Fruit fly (Drosophila melanogaster) whole organism: ENCODE measurements around the gene APC7.

ENCODE experiments used
- CG8478 ChIP-seq: fragments of >200 bp; optimal IDR thresholded peaks from 2 replicates; lab custom pipeline; 2018; ENCODE audit warnings: inconsistent platforms
- Dll ChIP-seq: fragments of >200 bp; optimal IDR thresholded peaks from 2 replicates; lab custom pipeline; 2017
- EcR ChIP-seq, 2 experiments: fragments of >200 bp; optimal IDR thresholded peaks; 2 replicates each; lab custom pipeline; 2017; ENCODE audit warnings: missing biosample characterization in 2 of 2, missing genetic modification characterization in 2 of 2, missing genetic modification reagents in 2 of 2
- pan ChIP-seq: fragments of >200 bp; optimal IDR thresholded peaks from 2 replicates; lab custom pipeline; 2017
- psq ChIP-seq: fragments of >200 bp; optimal IDR thresholded peaks from 2 replicates; lab custom pipeline; 2017
- usp ChIP-seq: fragments of >200 bp; optimal IDR thresholded peaks from 2 replicates; lab custom pipeline; 2017; ENCODE audit warnings: missing biosample characterization, missing genetic modification characterization, mixed read lengths

APC7 gene

DNA sequence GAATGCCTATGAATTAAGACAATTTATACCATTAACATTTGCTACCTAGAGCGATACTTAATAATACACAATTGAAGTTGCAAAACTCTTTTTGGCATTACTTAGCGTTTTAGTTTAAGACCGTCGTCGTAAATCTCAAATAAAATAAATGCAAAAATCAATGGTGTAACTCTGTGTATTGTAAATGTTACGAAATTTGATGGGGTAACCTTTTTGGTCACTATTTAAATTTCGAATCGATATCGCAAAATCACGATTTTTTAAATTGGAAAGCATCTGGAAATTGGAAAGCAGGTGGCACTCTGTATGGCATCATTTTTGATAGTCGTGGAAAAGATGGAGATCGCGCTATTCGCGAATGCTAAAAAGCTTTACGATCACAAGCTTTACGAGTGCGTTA is at the start of gene APC7:
APC7 (plus strand) TSS at position 301 of the 400 bp plus-strand sequence.
- TF ChIP-seq psq (lab: Kevin White, UChicago) (no peak), Dll (lab: Kevin White, UChicago) (no peak), EcR (GFP tag; optimal IDR thresholded peaks at IDR 0.05; lab: Kevin White, UChicago) (no peak), pan (lab: Kevin White, UChicago) (no peak), CG8478 (lab: Kevin White, UChicago) (no peak), usp (GFP tag; lab: Kevin White, UChicago) (no peak)

dm6 chrX:6549428-6550117 is 47.3 kb upstream of the APC7 start:
- no peak for TF ChIP-seq usp (GFP tag; lab: Kevin White, UChicago)
- TF ChIP-seq CG8478 (lab: Kevin White, UChicago) = no peak
- TF ChIP-seq Dll (lab: Kevin White, UChicago) = no peak
- no peak for TF ChIP-seq psq (lab: Kevin White, UChicago)
- TF ChIP-seq pan (lab: Kevin White, UChicago) = no peak
- TF ChIP-seq EcR (GFP tag; optimal IDR thresholded peaks at IDR 0.05; lab: Kevin White, UChicago) = no peak

- TF ChIP-seq psq (lab: Kevin White, UChicago) (no peak), usp (GFP tag; lab: Kevin White, UChicago) (no peak), EcR (GFP tag; optimal IDR thresholded peaks at IDR 0.05; lab: Kevin White, UChicago) (no peak), CG8478 (lab: Kevin White, UChicago) (no peak), Dll (lab: Kevin White, UChicago) (no peak), pan (lab: Kevin White, UChicago) (no peak)
These were observed 46.8 kb upstream of the APC7 start for dm6 chrX:6550118-6550502.

DNA sequence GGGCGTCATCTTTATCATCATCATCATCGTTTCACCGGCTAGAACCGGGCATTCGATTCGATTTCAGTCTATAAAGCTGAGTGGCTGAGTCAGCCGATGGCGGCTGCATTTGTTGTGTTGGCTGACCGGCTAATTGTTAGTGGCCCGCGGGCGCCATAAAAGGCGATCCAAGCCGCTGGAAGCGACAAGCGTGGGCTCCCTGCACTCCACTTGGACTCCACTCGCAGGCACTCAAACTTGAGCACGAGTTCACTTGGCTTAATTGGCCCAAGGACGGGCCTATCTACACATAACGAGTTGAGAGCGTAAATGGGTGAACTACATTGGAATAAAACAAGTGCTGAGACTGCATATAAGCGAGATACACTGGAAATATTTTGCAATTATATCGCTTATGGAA is 45.4 kb upstream of the APC7 start:
- TF ChIP-seq pan (lab: Kevin White, UChicago) (no peak), psq (lab: Kevin White, UChicago) (no peak), usp (GFP tag; lab: Kevin White, UChicago) (no peak), EcR (GFP tag; optimal IDR thresholded peaks at IDR 0.05; lab: Kevin White, UChicago) (no peak), Dll (lab: Kevin White, UChicago) (no peak), CG8478 (lab: Kevin White, UChicago) (no peak)

DNA sequence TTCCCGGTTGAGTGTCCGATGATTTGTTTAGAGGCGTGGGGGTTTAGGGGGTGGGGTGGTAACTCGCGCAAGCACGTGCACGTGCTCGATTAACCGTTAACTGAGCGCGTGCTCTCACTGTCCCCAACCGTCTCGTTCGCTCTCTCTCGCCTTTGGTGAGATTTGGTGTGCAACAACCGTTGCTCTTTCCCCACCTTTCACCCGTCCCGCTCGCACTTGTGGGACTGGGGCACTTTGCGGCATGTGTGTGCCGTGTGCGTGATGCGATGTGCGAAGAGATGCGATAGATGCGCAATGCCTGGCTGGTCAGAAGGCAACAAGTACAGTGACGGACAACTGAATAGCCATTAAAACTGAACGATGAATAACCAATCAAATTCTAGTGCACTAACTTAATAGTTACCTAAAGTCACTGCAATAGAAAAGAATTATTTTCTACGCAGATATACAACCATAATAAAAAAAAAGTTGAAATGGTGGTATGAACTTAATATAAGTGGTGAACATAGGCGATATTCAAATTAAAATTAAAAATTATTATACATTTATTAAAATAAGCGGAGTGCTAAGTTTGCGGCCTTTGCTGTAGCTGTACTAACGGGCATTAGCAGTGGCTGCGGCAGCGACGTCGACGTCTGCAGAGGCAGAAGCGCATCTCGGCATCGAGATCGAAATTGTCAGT is 25.5 kb upstream of the APC7 start:
- TF ChIP-seq EcR (GFP tag; optimal IDR thresholded peaks at IDR 0.05; lab: Kevin White, UChicago) = no peak
- no peak for TF ChIP-seq usp (GFP tag; lab: Kevin White, UChicago)
- TF ChIP-seq CG8478 (lab: Kevin White, UChicago) = no peak
- no peak for TF ChIP-seq pan (lab: Kevin White, UChicago)
- no peak for TF ChIP-seq Dll (lab: Kevin White, UChicago)
- no peak for TF ChIP-seq psq (lab: Kevin White, UChicago)

DNA sequence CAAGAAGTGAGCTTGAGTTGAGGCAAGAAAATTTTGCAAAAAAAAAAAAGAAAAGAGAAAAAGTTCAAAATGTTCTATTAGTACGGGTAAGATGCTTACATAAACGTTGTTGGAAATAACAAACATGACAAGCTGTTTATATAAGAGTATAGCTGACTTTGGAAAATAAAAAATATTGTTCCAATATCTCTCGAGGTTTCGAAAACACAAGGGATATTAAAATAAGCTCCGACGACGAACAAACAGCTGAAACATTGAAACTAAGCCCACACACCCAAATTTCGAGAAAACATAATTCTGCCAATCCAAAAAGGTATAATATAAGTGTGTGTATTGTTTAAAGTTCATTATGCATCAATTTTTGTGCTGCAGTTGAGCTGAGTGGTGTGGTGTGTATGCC is 23.1 kb upstream of the APC7 start:
- TF ChIP-seq Dll (lab: Kevin White, UChicago) (no peak), psq (lab: Kevin White, UChicago) (no peak), usp (GFP tag; lab: Kevin White, UChicago) (no peak), pan (lab: Kevin White, UChicago) (no peak), CG8478 (lab: Kevin White, UChicago) (no peak), EcR (GFP tag; optimal IDR thresholded peaks at IDR 0.05; lab: Kevin White, UChicago) (no peak)

DNA sequence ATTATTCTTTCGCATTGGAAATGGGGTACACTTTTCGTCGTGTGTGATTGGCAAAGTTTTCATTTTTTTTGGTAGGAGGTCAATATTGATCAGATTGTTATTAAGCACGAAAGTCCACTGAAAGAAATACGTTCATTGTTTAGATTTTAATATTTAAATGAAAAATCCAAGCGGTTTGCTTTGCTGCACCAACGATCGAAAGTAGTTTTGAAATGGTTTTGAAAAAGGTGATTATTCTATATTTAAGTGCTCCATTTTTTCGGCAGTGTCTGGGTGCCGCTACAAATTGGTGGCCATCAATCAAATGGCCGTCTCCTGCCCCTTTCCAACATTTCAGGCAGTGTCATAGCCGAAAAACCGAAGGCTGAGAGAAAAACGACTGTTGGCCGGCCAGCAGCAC is 22.4 kb upstream of the APC7 start:
- no peak for TF ChIP-seq psq (lab: Kevin White, UChicago)
- TF ChIP-seq Dll (lab: Kevin White, UChicago) = no peak
- no peak for TF ChIP-seq usp (GFP tag; lab: Kevin White, UChicago)
- no peak for TF ChIP-seq pan (lab: Kevin White, UChicago)
- no peak for TF ChIP-seq EcR (GFP tag; optimal IDR thresholded peaks at IDR 0.05; lab: Kevin White, UChicago)
- TF ChIP-seq CG8478 (lab: Kevin White, UChicago) = no peak

DNA sequence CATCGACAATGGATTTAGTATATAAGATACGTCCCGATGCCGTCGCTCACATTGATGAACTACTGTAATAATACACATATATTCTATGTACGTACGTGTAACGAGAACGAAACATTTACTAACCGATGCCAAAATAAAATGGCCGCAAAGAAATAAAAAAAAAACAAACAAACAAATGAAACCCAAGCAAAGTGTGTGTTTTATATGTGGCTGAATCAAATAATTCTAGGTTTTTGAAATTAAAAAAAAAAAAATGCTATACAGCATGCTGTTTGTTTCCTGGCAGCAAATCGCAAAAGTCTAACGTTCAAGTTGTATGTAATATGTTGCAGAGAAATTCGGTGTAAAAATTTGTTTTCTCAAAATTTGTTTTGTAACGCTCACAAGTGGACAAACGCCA is 7.9 kb upstream of the APC7 start, which contains the start of gene CG17717:
CG17717 (plus strand) TSS at position 301 of the 400 bp plus-strand sequence.
- no peak for TF ChIP-seq EcR (GFP tag; optimal IDR thresholded peaks at IDR 0.05; lab: Kevin White, UChicago)
- no peak for TF ChIP-seq usp (GFP tag; lab: Kevin White, UChicago)
- no peak for TF ChIP-seq Dll (lab: Kevin White, UChicago)
- TF ChIP-seq pan (lab: Kevin White, UChicago) = no peak
- TF ChIP-seq CG8478 (lab: Kevin White, UChicago) = no peak
- TF ChIP-seq psq (lab: Kevin White, UChicago) = no peak

DNA sequence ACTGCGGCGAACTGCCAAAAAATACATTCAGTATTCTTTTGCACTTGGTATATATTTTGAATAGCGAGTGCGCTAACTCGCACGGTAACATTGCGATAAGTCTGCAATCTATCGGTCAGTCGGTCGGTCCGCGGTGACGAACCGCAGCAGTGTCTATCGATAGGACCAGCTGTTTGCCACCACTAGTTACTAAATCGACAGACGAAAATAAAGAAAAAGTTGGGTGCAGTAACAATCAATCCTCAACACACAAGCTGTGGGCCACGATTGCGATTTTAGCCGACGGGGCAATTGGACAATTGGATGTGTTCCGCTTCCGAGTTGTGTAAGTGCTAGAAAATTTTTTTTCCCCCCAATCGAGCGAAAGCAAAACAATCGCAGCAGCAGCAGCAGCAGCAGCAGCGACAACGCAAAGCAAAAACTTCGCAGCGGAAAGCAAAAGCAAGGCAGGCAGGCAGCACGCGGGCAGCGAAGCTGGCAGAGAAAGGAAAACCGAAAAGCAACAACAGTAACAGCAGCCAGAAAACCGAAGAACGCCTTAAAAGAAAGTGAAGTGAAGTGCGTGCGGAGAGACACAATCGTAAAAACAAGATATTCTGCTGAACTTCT is 6.1 kb upstream of the APC7 start, which contains the start of gene Pat1:
Pat1 (plus strand) TSS at position 96 of the 609 bp plus-strand sequence.
- TF ChIP-seq pan (lab: Kevin White, UChicago) (no peak), EcR (GFP tag; optimal IDR thresholded peaks at IDR 0.05; lab: Kevin White, UChicago) (no peak), CG8478 (lab: Kevin White, UChicago) (no peak), Dll (lab: Kevin White, UChicago) (no peak)

- no peak for TF ChIP-seq psq (lab: Kevin White, UChicago)
- TF ChIP-seq EcR (GFP tag; optimal IDR thresholded peaks at IDR 0.05; lab: Kevin White, UChicago) = no peak
- TF ChIP-seq CG8478 (lab: Kevin White, UChicago) = no peak
- TF ChIP-seq usp (GFP tag; lab: Kevin White, UChicago) = no peak
- TF ChIP-seq Dll (lab: Kevin White, UChicago) = no peak
- no peak for TF ChIP-seq pan (lab: Kevin White, UChicago)
These were observed 4.8 kb upstream of the APC7 start for dm6 chrX:6592093-6592492.
